Fruit fly (Drosophila melanogaster) whole organism, embryonic: ENCODE data around the gene Jupiter.

Experiments
- Asciz ChIP-seq: fragments of 200-800 bp; sonication (Bioruptor generic); optimal IDR thresholded peaks from 2 replicates; lab custom pipeline; 2017; ENCODE audit warnings: missing biosample characterization, mild to moderate bottlenecking, missing genetic modification characterization, missing genetic modification reagents
- Awh ChIP-seq: fragments of 200-800 bp; sonication (Bioruptor generic); IDR thresholded peaks from 2 replicates; pipeline ENCODE4, ENCODE4 v1.3.6; 2022; ENCODE audit warnings: missing biosample characterization, missing genetic modification characterization
- Bdp1 ChIP-seq: fragments of 200-800 bp; sonication (Bioruptor generic); optimal IDR thresholded peaks from 3 replicates; lab custom pipeline; 2016; ENCODE audit warnings: missing biosample characterization, missing genetic modification characterization
- CG10267 ChIP-seq: fragments of 200-800 bp; sonication (Bioruptor generic); optimal IDR thresholded peaks from 2 replicates; lab custom pipeline; 2018; ENCODE audit warnings: missing biosample characterization, mild to moderate bottlenecking, missing genetic modification characterization, moderate library complexity
- CG10565 ChIP-seq: fragments of 200-800 bp; sonication (Bioruptor generic); optimal IDR thresholded peaks from 3 replicates; lab custom pipeline; 2016; ENCODE audit warnings: missing biosample characterization, mild to moderate bottlenecking, missing genetic modification characterization
- CG13123 ChIP-seq: fragments of 200-800 bp; sonication (Bioruptor generic); optimal IDR thresholded peaks from 2 replicates; lab custom pipeline; 2016; ENCODE audit warnings: missing biosample characterization, missing genetic modification characterization
- CG13296 ChIP-seq: fragments of 200-800 bp; sonication (Bioruptor generic); optimal IDR thresholded peaks from 3 replicates; lab custom pipeline; 2018; ENCODE audit warnings: missing biosample characterization, mild to moderate bottlenecking, missing genetic modification characterization
- CG1529 ChIP-seq: fragments of 200-800 bp; sonication (Bioruptor generic); optimal IDR thresholded peaks from 3 replicates; lab custom pipeline; 2018; ENCODE audit warnings: missing biosample characterization, missing genetic modification characterization
- CG16863 ChIP-seq: fragments of 200-800 bp; sonication (Bioruptor generic); optimal IDR thresholded peaks from 3 replicates; lab custom pipeline; 2016; ENCODE audit warnings: missing biosample characterization, missing genetic modification characterization
- CG17186 ChIP-seq: fragments of 200-800 bp; sonication (Bioruptor generic); optimal IDR thresholded peaks from 3 replicates; lab custom pipeline; 2017; ENCODE audit warnings: missing biosample characterization, missing genetic modification reagents, missing genetic modification characterization
- CG17568 ChIP-seq: fragments of 200-800 bp; sonication (Bioruptor generic); optimal IDR thresholded peaks from 2 replicates; lab custom pipeline; 2018; ENCODE audit warnings: missing biosample characterization, mild to moderate bottlenecking, missing genetic modification characterization, moderate library complexity
- CG2120 ChIP-seq: fragments of 200-800 bp; sonication (Bioruptor generic); optimal IDR thresholded peaks from 3 replicates; lab custom pipeline; 2016; ENCODE audit warnings: missing biosample characterization, missing genetic modification characterization
- CG2129 ChIP-seq: fragments of 200-800 bp; sonication (Bioruptor generic); IDR thresholded peaks from 2 replicates; pipeline ENCODE4 v1.3.6; 2022; ENCODE audit warnings: missing biosample characterization, missing genetic modification characterization; ENCODE audit not compliant: partially characterized antibody
- CG2889 ChIP-seq: fragments of 200-800 bp; sonication (Bioruptor generic); IDR thresholded peaks from 3 replicates; pipeline ENCODE4 v1.3.6; 2022; ENCODE audit warnings: missing biosample characterization, missing genetic modification characterization
- CG3163 ChIP-seq: fragments of 200-800 bp; sonication (Bioruptor generic); optimal IDR thresholded peaks from 3 replicates; lab custom pipeline; 2016; ENCODE audit warnings: missing biosample characterization, missing genetic modification characterization
- CG33213 ChIP-seq: fragments of 200-800 bp; sonication (Bioruptor generic); optimal IDR thresholded peaks from 3 replicates; lab custom pipeline; 2016; ENCODE audit warnings: missing biosample characterization, missing genetic modification characterization
- CG3726 ChIP-seq: fragments of 200-800 bp; sonication (Bioruptor generic); IDR thresholded peaks from 3 replicates; pipeline ENCODE4, ENCODE4 v1.3.6; 2022; ENCODE audit warnings: missing biosample characterization, missing genetic modification characterization
- CG4360 ChIP-seq: fragments of 200-800 bp; sonication (Bioruptor generic); IDR thresholded peaks from 2 replicates; pipeline ENCODE4 v1.3.6; 2022; ENCODE audit warnings: missing biosample characterization, missing genetic modification characterization
- CG4707 ChIP-seq: fragments of 200-800 bp; sonication (Bioruptor generic); optimal IDR thresholded peaks from 2 replicates; lab custom pipeline; 2018; ENCODE audit warnings: missing biosample characterization, mild to moderate bottlenecking, missing genetic modification characterization, moderate library complexity
- CG4820 ChIP-seq: fragments of 200-800 bp; sonication (Bioruptor generic); optimal IDR thresholded peaks from 3 replicates; lab custom pipeline; 2016; ENCODE audit warnings: missing biosample characterization, missing genetic modification characterization
- CG6175 ChIP-seq: fragments of 200-800 bp; sonication (Bioruptor generic); IDR thresholded peaks from 3 replicates; pipeline ENCODE4 v1.3.6; 2022; ENCODE audit warnings: missing biosample characterization, missing genetic modification characterization
- CG6689 ChIP-seq: fragments of 200-800 bp; sonication (Bioruptor generic); IDR thresholded peaks from 2 replicates; pipeline ENCODE4 v1.3.6; 2022; ENCODE audit warnings: missing biosample characterization, missing genetic modification characterization
- CG7963 ChIP-seq: fragments of 200-800 bp; sonication (Bioruptor generic); IDR thresholded peaks from 3 replicates; pipeline ENCODE4 v1.3.6; 2022; ENCODE audit warnings: missing biosample characterization, missing genetic modification characterization; ENCODE audit not compliant: partially characterized antibody
- CG9215 ChIP-seq: fragments of 200-800 bp; sonication (Bioruptor generic); IDR thresholded peaks from 2 replicates; pipeline ENCODE4 v1.3.6; 2022; ENCODE audit warnings: missing biosample characterization, missing genetic modification characterization
- CG9932 ChIP-seq: fragments of 200-800 bp; sonication (Bioruptor generic); IDR thresholded peaks from 2 replicates; pipeline ENCODE4 v1.3.6; 2022; ENCODE audit warnings: missing biosample characterization, missing genetic modification characterization
- E2f2 ChIP-seq: fragments of 200-800 bp; sonication (Bioruptor generic); IDR thresholded peaks from 2 replicates; pipeline ENCODE4 v1.3.6; 2022; ENCODE audit warnings: missing biosample characterization, missing genetic modification characterization
- HLH3B ChIP-seq: fragments of 200-800 bp; sonication (Bioruptor generic); IDR thresholded peaks from 2 replicates; pipeline ENCODE4 v1.3.6; 2022; ENCODE audit warnings: missing biosample characterization, missing genetic modification characterization
- Hr51 ChIP-seq, 2 experiments: fragments of 200-800 bp; sonication (Bioruptor generic); optimal IDR thresholded peaks; 2 replicates in 1 of 2; 3 replicates in 1 of 2; lab custom pipeline; 2016 to 2018; ENCODE audit warnings: missing biosample characterization in 2 of 2, missing genetic modification characterization in 2 of 2, mild to moderate bottlenecking in 1 of 2, moderate library complexity in 1 of 2
- NC2α ChIP-seq: fragments of 200-800 bp; sonication (Bioruptor generic); optimal IDR thresholded peaks from 2 replicates; lab custom pipeline; 2016; ENCODE audit warnings: missing biosample characterization, missing genetic modification characterization
- Nf-YA ChIP-seq: fragments of 200-800 bp; sonication (Bioruptor generic); IDR thresholded peaks from 2 replicates; pipeline ENCODE4 v1.3.6; 2022; ENCODE audit warnings: missing biosample characterization, missing genetic modification characterization
- Nf-YB ChIP-seq: fragments of 200-800 bp; sonication (Bioruptor generic); optimal IDR thresholded peaks from 3 replicates; lab custom pipeline; 2019; ENCODE audit warnings: missing biosample characterization, mild to moderate bottlenecking, missing genetic modification characterization, moderate library complexity
- Spps ChIP-seq: fragments of 200-800 bp; sonication (Bioruptor generic); optimal IDR thresholded peaks from 2 replicates; lab custom pipeline; 2018; ENCODE audit warnings: missing biosample characterization, mild to moderate bottlenecking, missing genetic modification characterization
- TFAM ChIP-seq: fragments of 200-800 bp; sonication (Bioruptor generic); optimal IDR thresholded peaks from 2 replicates; lab custom pipeline; 2017; ENCODE audit warnings: missing biosample characterization, missing genetic modification characterization, inconsistent platforms
- cad ChIP-seq: fragments of >200 bp; optimal IDR thresholded peaks from 2 replicates; lab custom pipeline; 2017; ENCODE audit warnings: missing biosample characterization, missing genetic modification characterization
- croc ChIP-seq: fragments of 200-800 bp; sonication (Bioruptor generic); conservative IDR thresholded peaks from 3 replicates; pipeline ENCODE4 v1.3.6; 2022; ENCODE audit warnings: missing biosample characterization, missing genetic modification characterization
- crol ChIP-seq: fragments of 200-800 bp; sonication (Bioruptor generic); IDR thresholded peaks from 2 replicates; pipeline ENCODE4 v1.3.6; 2022; ENCODE audit warnings: missing biosample characterization, missing genetic modification characterization
- dimm ChIP-seq: fragments of 200-800 bp; sonication (Bioruptor generic); IDR thresholded peaks from 2 replicates; pipeline ENCODE4 v1.3.6; 2022; ENCODE audit warnings: missing biosample characterization, missing genetic modification characterization
- dmrt11E ChIP-seq: fragments of 200-800 bp; sonication (Bioruptor generic); optimal IDR thresholded peaks from 3 replicates; lab custom pipeline; 2018; ENCODE audit warnings: missing biosample characterization, mild to moderate bottlenecking, missing genetic modification characterization, moderate library complexity
- eyg ChIP-seq: fragments of 200-800 bp; sonication (Bioruptor generic); optimal IDR thresholded peaks from 3 replicates; lab custom pipeline; 2016; ENCODE audit warnings: missing biosample characterization, missing genetic modification characterization
- fd102C ChIP-seq: fragments of 200-800 bp; sonication (Bioruptor generic); optimal IDR thresholded peaks from 2 replicates; lab custom pipeline; 2018; ENCODE audit warnings: missing biosample characterization, mild to moderate bottlenecking, missing genetic modification characterization, moderate library complexity
- hbn ChIP-seq: fragments of 200-800 bp; sonication (Bioruptor generic); IDR thresholded peaks from 2 replicates; pipeline ENCODE4 v1.3.6; 2022; ENCODE audit warnings: missing biosample characterization, missing genetic modification characterization; ENCODE audit not compliant: partially characterized antibody
- her ChIP-seq: fragments of 200-800 bp; sonication (Bioruptor generic); optimal IDR thresholded peaks from 2 replicates; lab custom pipeline; 2016; ENCODE audit warnings: missing biosample characterization, missing genetic modification characterization
- mld ChIP-seq: fragments of 200-800 bp; sonication (Bioruptor generic); IDR thresholded peaks from 3 replicates; pipeline ENCODE4 v1.3.6; 2022; ENCODE audit warnings: missing biosample characterization, missing genetic modification characterization; ENCODE audit not compliant: partially characterized antibody
- oc ChIP-seq: fragments of 200-800 bp; sonication (Bioruptor generic); optimal IDR thresholded peaks from 2 replicates; lab custom pipeline; 2018; ENCODE audit warnings: missing biosample characterization, mild to moderate bottlenecking, missing genetic modification characterization, moderate library complexity
- prd ChIP-seq, 3 experiments: fragments of >200 bp in 2 of 3; fragments of 200-800 bp in 1 of 3; sonication (Bioruptor generic) in 1 of 3; optimal IDR thresholded peaks in 2 of 3; IDR thresholded peaks in 1 of 3; 2 replicates in 2 of 3; 3 replicates in 1 of 3; pipeline versions ENCODE4 v1.3.6 to Lab custom; 2017 to 2022; ENCODE audit warnings: missing biosample characterization in 1 of 3, missing genetic modification characterization in 1 of 3
- run ChIP-seq: fragments of 200-800 bp; sonication (Bioruptor generic); optimal IDR thresholded peaks from 3 replicates; lab custom pipeline; 2018; ENCODE audit warnings: missing biosample characterization, mild to moderate bottlenecking, missing genetic modification characterization
- salm ChIP-seq: fragments of 200-800 bp; sonication (Bioruptor generic); optimal IDR thresholded peaks from 2 replicates; lab custom pipeline; 2018; ENCODE audit warnings: missing biosample characterization, mild to moderate bottlenecking, missing genetic modification characterization
- ssp ChIP-seq: fragments of 200-800 bp; sonication (Bioruptor generic); IDR thresholded peaks from 2 replicates; pipeline ENCODE4 v1.3.6; 2022; ENCODE audit warnings: missing biosample characterization, missing genetic modification characterization
- sug ChIP-seq: fragments of 200-800 bp; optimal IDR thresholded peaks from 2 replicates; lab custom pipeline; 2019; ENCODE audit warnings: missing biosample characterization, mild to moderate bottlenecking, missing genetic modification characterization, moderate library complexity
- usp ChIP-seq: fragments of >200 bp; optimal IDR thresholded peaks from 2 replicates; lab custom pipeline; 2017; ENCODE audit warnings: missing biosample characterization, missing genetic modification characterization
- zfh2 ChIP-seq: fragments of 200-800 bp; sonication (Bioruptor generic); optimal IDR thresholded peaks from 2 replicates; lab custom pipeline; 2016; ENCODE audit warnings: missing biosample characterization, missing genetic modification characterization

Jupiter gene

dm6 chr3R:11589764-11590358 lies 29.8 kb downstream of the Jupiter start, which contains the start of gene CG6791 (continued):
- TF ChIP-seq Spps (tag; lab: Kevin White, UChicago) (no peak), crol (no peak; the same call in 1 of the 2 replicates), CG6689 (GFP tag; lab: Robert Waterston, UW) (no peak), CG10565 (GFP tag; lab: Kevin White, UChicago) (no peak), CG9932 (GFP tag; lab: Robert Waterston, UW) (no peak), CG16863 (GFP tag; lab: Kevin White, UChicago) (no peak), oc (tag; lab: Kevin White, UChicago) (peak; percentile 91), CG3163 (GFP tag; lab: Kevin White, UChicago) (no peak), dmrt11E (tag; lab: Kevin White, UChicago) (no peak), CG9215 (no peak), CG13296 (GFP tag; lab: Kevin White, UChicago) (no peak), salm (no peak), hbn (GFP tag; lab: Robert Waterston, UW) (peak; percentile 88), CG3726 (no peak), sug (tag; lab: Kevin White, UChicago) (no peak), NC2α (GFP tag; lab: Kevin White, UChicago) (no peak), CG17568 (no peak), Nf-YB (GFP tag; lab: Kevin White, UChicago) (no peak), HLH3B (GFP tag; lab: Robert Waterston, UW) (no peak), prd (optimal IDR thresholded peaks at IDR 0.05; lab: Kevin White, UChicago) (no peak), prd (GFP tag; IDR thresholded peaks at IDR 0.05; lab: Robert Waterston, UW) (no peak), Hr51 (GFP tag; optimal IDR thresholded peaks at IDR 0.05; lab: Kevin White, UChicago) (no peak), CG1529 (no peak), TFAM (GFP tag; lab: Kevin White, UChicago) (no peak), CG17186 (GFP tag; lab: Kevin White, UChicago) (no peak), CG4360 (GFP tag; lab: Robert Waterston, UW) (no peak), Bdp1 (GFP tag; lab: Kevin White, UChicago) (no peak), CG10267 (no peak), eyg (no peak), CG33213 (GFP tag; lab: Kevin White, UChicago) (no peak), ssp (GFP tag; lab: Robert Waterston, UW) (no peak), fd102C (GFP tag; lab: Kevin White, UChicago) (no peak), CG7963 (GFP tag; lab: Robert Waterston, UW) (peak; percentile 73), E2f2 (peak; percentile 99), CG4820 (GFP tag; lab: Kevin White, UChicago) (no peak), CG4707 (GFP tag; lab: Kevin White, UChicago) (no peak), croc (GFP tag; lab: Robert Waterston, UW) (no peak), mld (peak; percentile 71; the same call in 2 of the 3 replicates), CG6175 (GFP tag; lab: Robert Waterston, UW) (no peak), dimm (no peak), usp (GFP tag; lab: Kevin White, UChicago) (no peak), Awh (no peak), CG2120 (GFP tag; lab: Kevin White, UChicago) (no peak), her (no peak), Asciz (GFP tag; lab: Kevin White, UChicago) (no peak), cad (GFP tag; lab: Kevin White, UChicago) (no peak), zfh2 (GFP tag; lab: Kevin White, UChicago) (no peak), CG2129 (GFP tag; lab: Robert Waterston, UW) (peak; percentile 57; the same call in 1 of the 2 replicates), run (tag; lab: Kevin White, UChicago) (no peak), CG2889 (GFP tag; lab: Robert Waterston, UW) (no peak), Nf-YA (GFP tag; lab: Robert Waterston, UW) (no peak), CG13123 (GFP tag; lab: Kevin White, UChicago) (no peak)
